Worm (Caenorhabditis elegans) whole organism, L1 larva: ENCODE data around the gene Y53F4B.51.

ENCODE experiments used
- fos-1 ChIP-seq: fragments of 150-350 bp; optimal IDR thresholded peaks from 2 replicates; lab custom pipeline; 2014; ENCODE audit warnings: missing biosample characterization, missing genetic modification characterization
- jun-1 ChIP-seq: fragments of 150-350 bp; optimal IDR thresholded peaks from 2 replicates; lab custom pipeline; 2014; ENCODE audit warnings: missing biosample characterization, missing genetic modification reagents, missing genetic modification characterization
- lin-15B ChIP-seq: fragments of 150-350 bp; sonication (generic microtip); optimal IDR thresholded peaks from 3 replicates; lab custom pipeline; 2014; ENCODE audit warnings: missing biosample characterization, missing genetic modification characterization
- pqm-1 ChIP-seq: sonication (generic microtip); optimal IDR thresholded peaks from 3 replicates; lab custom pipeline; 2017; ENCODE audit warnings: missing biosample characterization, missing genetic modification characterization
- unc-130 ChIP-seq: fragments of 150-350 bp; optimal IDR thresholded peaks from 2 replicates; lab custom pipeline; 2017; ENCODE audit warnings: missing biosample characterization, missing genetic modification characterization, inconsistent platforms

- TF ChIP-seq lin-15B (tag; lab: Kevin White, UChicago) = no peak
- TF ChIP-seq fos-1 (tag; lab: Kevin White, UChicago) = no peak
- no peak for TF ChIP-seq unc-130 (tag; lab: Kevin White, UChicago)
- no peak for TF ChIP-seq jun-1
- no peak for TF ChIP-seq pqm-1 (tag; lab: Kevin White, UChicago)
Observed at ce11 chrII:15042310-15042709, 28.1 kb upstream of the Y53F4B.51 start.
